Worm (Caenorhabditis elegans): ENCODE measurements around the gene fcmt-1.

Gene fcmt-1

DNA sequence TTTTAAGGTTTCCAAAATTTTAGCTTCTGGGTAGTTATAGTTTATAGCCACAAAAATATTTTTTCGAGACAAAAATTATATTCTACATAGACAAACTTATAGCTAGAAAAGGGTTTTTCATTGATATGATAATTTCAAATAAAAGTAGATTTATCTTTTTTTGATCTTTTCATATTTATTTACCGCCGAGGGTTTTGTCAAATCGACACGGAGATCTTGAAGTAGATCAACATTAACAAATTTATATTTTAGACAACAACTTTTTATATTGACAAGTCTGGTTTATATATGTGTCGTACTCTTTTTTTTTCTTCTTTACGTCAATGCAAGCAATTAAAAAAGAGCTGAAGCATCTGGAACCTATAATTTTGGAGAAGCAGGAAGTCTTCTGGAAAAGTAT lies 50.5 kb downstream of the fcmt-1 start:
- TF ChIP-seq hmbx-1 (tag; optimal IDR thresholded peaks at IDR 0.05) (no peak), tra-4 (tag; optimal IDR thresholded peaks at IDR 0.05) (no peak), tbx-37 (GFP tag; conservative IDR thresholded peaks at IDR 0.05) (no peak), F13C5.2 (tag; optimal IDR thresholded peaks at IDR 0.05) (no peak), ets-7 (tag; optimal IDR thresholded peaks at IDR 0.05) (no peak), B0310.2 (tag; optimal IDR thresholded peaks at IDR 0.05) (no peak), sea-1 (GFP tag; conservative IDR thresholded peaks at IDR 0.05) (no peak), ceh-13 (GFP tag; optimal IDR thresholded peaks at IDR 0.05) (no peak), aly-1 (tag; optimal IDR thresholded peaks at IDR 0.05) (no peak), ceh-36 (tag; optimal IDR thresholded peaks at IDR 0.05) (no peak), hmg-4 (GFP tag; optimal IDR thresholded peaks at IDR 0.05) (no peak), ama-1 (optimal IDR thresholded peaks at IDR 0.05) (no peak), pes-1 (GFP tag; IDR thresholded peaks at IDR 0.05) (no peak), tbx-11 (GFP tag; IDR thresholded peaks at IDR 0.05) (no peak), flt-1 (GFP tag; IDR thresholded peaks at IDR 0.05) (no peak), scrt-1 (GFP tag; IDR thresholded peaks at IDR 0.05) (no peak)

Data from whole organism, early embryonic.